Worm (Caenorhabditis elegans): Measurements from ENCODE around the gene aqp-1.

- TF ChIP-seq unc-39 (tag; optimal IDR thresholded peaks at IDR 0.05) (no peak), daf-12 (tag; optimal IDR thresholded peaks at IDR 0.05) (no peak), ama-1 (optimal IDR thresholded peaks at IDR 0.05) (no peak), snpc-4 (tag; optimal IDR thresholded peaks at IDR 0.05) (no peak)
These were observed 13.8 kb upstream of the aqp-1 start, which contains the start of the genes prx-13 and ada-2 for ce11 chrII:7251978-7252377.

Data from whole organism, L3 larva.